Worm (Caenorhabditis elegans) whole organism, L4/young adult: ENCODE results near the gene glb-22.

Source experiments
- W03F9.2 ChIP-seq: fragments of 150-350 bp; optimal IDR thresholded peaks from 2 replicates; lab custom pipeline; 2014; ENCODE audit warnings: missing biosample characterization, missing genetic modification characterization
- dao-5 ChIP-seq: sonication (generic microtip); optimal IDR thresholded peaks from 2 replicates; lab custom pipeline; 2016; ENCODE audit warnings: missing genotype, missing genetic modification characterization, moderate library complexity, missing compliant biosample characterization
- him-1 ChIP-seq: sonication (generic microtip); optimal IDR thresholded peaks from 2 replicates; lab custom pipeline; 2016; ENCODE audit warnings: missing genotype, missing genetic modification reagents, missing genetic modification characterization, missing compliant biosample characterization

- TF ChIP-seq him-1 (tag; lab: Kevin White, UChicago) (no peak), W03F9.2 (tag; lab: Kevin White, UChicago) (no peak), dao-5 (tag; lab: Kevin White, UChicago) (no peak)
Measured at ce11 chrV:14650631-14651030, 50.6 kb downstream of the glb-22 start.
